Fruit fly (Drosophila melanogaster) whole organism, wandering third instar larva: ENCODE results near the gene CG10211.

Experiments
- CG32264 ChIP-seq: fragments of 200-800 bp; sonication (Bioruptor generic); optimal IDR thresholded peaks from 2 replicates; lab custom pipeline; 2016; ENCODE audit warnings: missing biosample characterization, missing genetic modification characterization
- CG9705 ChIP-seq: fragments of 200-800 bp; sonication (Bioruptor generic); optimal IDR thresholded peaks from 2 replicates; lab custom pipeline; 2018; ENCODE audit warnings: missing biosample characterization, mild to moderate bottlenecking, missing genetic modification characterization
- CrebA ChIP-seq: fragments of 200-800 bp; sonication (Bioruptor generic); optimal IDR thresholded peaks from 2 replicates; lab custom pipeline; 2016; ENCODE audit warnings: missing biosample characterization, mild to moderate bottlenecking, missing genetic modification characterization, borderline replicate concordance
- Dfd ChIP-seq: fragments of >200 bp; optimal IDR thresholded peaks from 2 replicates; lab custom pipeline; 2017; ENCODE audit warnings: missing biosample characterization, missing genetic modification characterization
- HLH106 ChIP-seq: fragments of 200-800 bp; optimal IDR thresholded peaks from 3 replicates; lab custom pipeline; 2019; ENCODE audit warnings: missing biosample characterization, mild to moderate bottlenecking, missing genetic modification characterization, moderate library complexity
- Hnf4 ChIP-seq: fragments of 200-800 bp; sonication (Bioruptor generic); optimal IDR thresholded peaks from 2 replicates; lab custom pipeline; 2016; ENCODE audit warnings: missing biosample characterization, mild to moderate bottlenecking, missing genetic modification characterization
- Hr78 ChIP-seq: fragments of >200 bp; optimal IDR thresholded peaks from 2 replicates; lab custom pipeline; 2017; ENCODE audit warnings: missing biosample characterization, missing genetic modification characterization
- Hr83 ChIP-seq: fragments of 200-300 bp; sonication (Bioruptor generic); optimal IDR thresholded peaks from 2 replicates; lab custom pipeline; 2016; ENCODE audit warnings: missing biosample characterization, mild to moderate bottlenecking, missing genetic modification characterization, moderate library complexity; ENCODE audit not compliant: poor library complexity, severe bottlenecking
- Jra ChIP-seq: sonication (Bioruptor generic); optimal IDR thresholded peaks from 2 replicates; lab custom pipeline; 2016; ENCODE audit warnings: missing biosample characterization, missing genetic modification characterization
- Mio ChIP-seq: sonication (Bioruptor generic); optimal IDR thresholded peaks from 2 replicates; lab custom pipeline; 2016; ENCODE audit warnings: missing biosample characterization, missing genetic modification characterization
- Myc ChIP-seq: fragments of >200 bp; optimal IDR thresholded peaks from 2 replicates; lab custom pipeline; 2017
- OdsH ChIP-seq: fragments of 200-800 bp; sonication (Bioruptor generic); optimal IDR thresholded peaks from 2 replicates; lab custom pipeline; 2016; ENCODE audit warnings: missing biosample characterization, mild to moderate bottlenecking, missing genetic modification characterization
- Rel ChIP-seq, 2 experiments: fragments of 200-800 bp; sonication (Bioruptor generic) in 1 of 2; optimal IDR thresholded peaks; 2 replicates in 1 of 2; 3 replicates in 1 of 2; lab custom pipeline; 2016 to 2019; ENCODE audit warnings: mild to moderate bottlenecking in 2 of 2, missing biosample characterization in 2 of 2, missing genetic modification characterization in 2 of 2, moderate library complexity in 1 of 2
- Sp1 ChIP-seq: fragments of 200-800 bp; sonication (Bioruptor generic); optimal IDR thresholded peaks from 3 replicates; lab custom pipeline; 2019; ENCODE audit warnings: missing biosample characterization, mild to moderate bottlenecking, missing genetic modification characterization, moderate library complexity
- Vsx2 ChIP-seq: fragments of 200-300, 225-300 bp; sonication (Bioruptor generic); optimal IDR thresholded peaks from 2 replicates; lab custom pipeline; 2018; ENCODE audit warnings: missing biosample characterization, missing genetic modification characterization; ENCODE audit not compliant: partially characterized antibody
- br ChIP-seq: fragments of 200-800 bp; sonication (Bioruptor generic); optimal IDR thresholded peaks from 2 replicates; lab custom pipeline; 2016; ENCODE audit warnings: missing biosample characterization, missing genetic modification characterization
- brk ChIP-seq: fragments of 200-800 bp; sonication (Bioruptor generic); optimal IDR thresholded peaks from 2 replicates; lab custom pipeline; 2016; ENCODE audit warnings: missing biosample characterization, mild to moderate bottlenecking, missing genetic modification characterization
- dl ChIP-seq, 2 experiments: fragments of 175-275, 200-275 bp in 1 of 2; fragments of 200-275 bp in 1 of 2; sonication (Bioruptor generic); optimal IDR thresholded peaks; lab custom pipeline; 2018; ENCODE audit warnings: mild to moderate bottlenecking in 2 of 2, missing biosample characterization in 2 of 2, missing genetic modification characterization in 2 of 2, moderate library complexity in 2 of 2; ENCODE audit not compliant: partially characterized antibody in 2 of 2, insufficient read depth in 1 of 2
- dmrt93B ChIP-seq: fragments of 200-800 bp; sonication (Bioruptor generic); optimal IDR thresholded peaks from 2 replicates; lab custom pipeline; 2018; ENCODE audit warnings: missing biosample characterization, mild to moderate bottlenecking, missing genetic modification characterization
- dsf ChIP-seq: sonication (Bioruptor generic); optimal IDR thresholded peaks from 2 replicates; lab custom pipeline; 2016; ENCODE audit warnings: missing biosample characterization, missing genetic modification characterization, borderline replicate concordance
- ey ChIP-seq: fragments of 200-800 bp; sonication (Bioruptor generic); optimal IDR thresholded peaks from 2 replicates; lab custom pipeline; 2016; ENCODE audit warnings: missing biosample characterization, missing genetic modification characterization
- foxo ChIP-seq, 2 experiments: fragments of 200-800 bp; sonication (Bioruptor generic); optimal IDR thresholded peaks; 2 replicates in 1 of 2; 3 replicates in 1 of 2; lab custom pipeline; 2016 to 2017; ENCODE audit warnings: missing biosample characterization in 2 of 2, missing genetic modification characterization in 2 of 2
- fru ChIP-seq: fragments of 200-800 bp; sonication (Bioruptor generic); optimal IDR thresholded peaks from 3 replicates; lab custom pipeline; 2016; ENCODE audit warnings: missing biosample characterization, mild to moderate bottlenecking, missing genetic modification characterization
- h ChIP-seq: fragments of 200-800 bp; sonication (Bioruptor generic); optimal IDR thresholded peaks from 3 replicates; lab custom pipeline; 2016; ENCODE audit warnings: missing biosample characterization, mild to moderate bottlenecking, missing genetic modification characterization
- jim ChIP-seq: fragments of 175-275, 200-325 bp; sonication (Bioruptor generic); optimal IDR thresholded peaks from 2 replicates; lab custom pipeline; 2016; ENCODE audit warnings: missing biosample characterization, mild to moderate bottlenecking, missing genetic modification characterization
- lola ChIP-seq: fragments of >200 bp; optimal IDR thresholded peaks from 2 replicates; lab custom pipeline; 2017; ENCODE audit warnings: missing biosample characterization, missing genetic modification characterization
- pan ChIP-seq: fragments of >200 bp; optimal IDR thresholded peaks from 2 replicates; lab custom pipeline; 2017
- psq ChIP-seq: fragments of 200-800 bp; sonication (Bioruptor generic); optimal IDR thresholded peaks from 3 replicates; lab custom pipeline; 2017; ENCODE audit warnings: missing biosample characterization, mild to moderate bottlenecking, missing genetic modification characterization, moderate library complexity
- rgr ChIP-seq: fragments of 200-800 bp; sonication (Bioruptor generic); optimal IDR thresholded peaks from 3 replicates; lab custom pipeline; 2016; ENCODE audit warnings: missing biosample characterization, mild to moderate bottlenecking, missing genetic modification characterization
- sage ChIP-seq: fragments of 200-800 bp; sonication (Bioruptor generic); optimal IDR thresholded peaks from 2 replicates; lab custom pipeline; 2016; ENCODE audit warnings: missing biosample characterization, mild to moderate bottlenecking, missing genetic modification characterization
- sv ChIP-seq: fragments of 200-800 bp; sonication (Bioruptor generic); optimal IDR thresholded peaks from 3 replicates; lab custom pipeline; 2016; ENCODE audit warnings: missing biosample characterization, missing genetic modification characterization
- tai ChIP-seq: sonication (Bioruptor generic); optimal IDR thresholded peaks from 2 replicates; lab custom pipeline; 2016; ENCODE audit warnings: missing biosample characterization, missing genetic modification characterization
- usp ChIP-seq: fragments of >200 bp; optimal IDR thresholded peaks from 2 replicates; lab custom pipeline; 2017; ENCODE audit warnings: missing biosample characterization, missing genetic modification characterization

Gene CG10211

DNA sequence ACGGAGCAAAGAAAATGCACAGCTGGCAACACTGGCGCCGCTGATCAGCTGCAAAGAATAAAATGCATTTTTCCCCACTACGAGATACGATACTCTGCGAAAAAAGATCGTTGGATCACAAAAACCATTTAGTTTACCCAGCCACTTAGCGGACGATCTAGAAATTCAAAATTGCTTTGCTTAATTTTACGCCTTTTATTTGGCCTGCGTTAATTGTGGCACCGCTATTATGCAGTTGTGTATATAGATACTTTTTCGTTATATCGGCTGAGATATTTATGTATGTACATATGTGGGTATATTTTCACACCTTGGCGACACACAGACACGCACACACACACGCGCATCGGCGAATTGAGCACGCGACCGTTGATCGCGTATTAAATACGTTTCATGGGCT, 45.3 kb downstream of the CG10211 start:
- TF ChIP-seq dsf (GFP tag; lab: Kevin White, UChicago) (no peak), lola (GFP tag; lab: Kevin White, UChicago) (peak; percentile 74)

DNA sequence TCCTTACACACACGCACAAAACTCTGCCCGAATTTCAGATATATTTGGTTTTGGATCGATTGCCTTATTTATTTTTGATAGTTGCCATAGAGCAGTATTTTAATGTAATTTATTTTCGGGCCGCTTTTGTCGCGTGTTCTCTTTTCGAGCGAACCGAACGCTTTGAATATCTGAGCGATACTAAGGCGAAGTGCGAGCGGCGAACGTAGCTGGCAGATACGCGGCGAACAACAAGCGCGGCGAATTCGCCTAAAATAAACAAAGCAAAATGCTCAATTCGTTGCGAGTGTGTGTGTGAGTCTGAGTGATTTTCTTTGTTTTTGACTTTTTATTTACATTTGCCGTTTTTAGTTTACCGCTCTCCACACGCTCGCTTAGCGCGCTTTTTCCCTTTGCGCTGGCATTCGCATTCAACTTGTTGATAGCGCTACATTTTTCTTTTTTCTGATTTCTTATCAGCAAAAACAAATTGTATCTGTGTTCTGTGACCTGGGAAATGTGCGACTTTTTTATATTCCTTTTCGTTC, 45.8 kb downstream of the CG10211 start:
- peak; percentile 39 for TF ChIP-seq OdsH (GFP tag; lab: Kevin White, UChicago)
- peak; percentile 56 for TF ChIP-seq Sp1 (GFP tag; lab: Kevin White, UChicago)
- no peak for TF ChIP-seq sv
- no peak for TF ChIP-seq pan (lab: Kevin White, UChicago)
- TF ChIP-seq dmrt93B (GFP tag; lab: Kevin White, UChicago), result no peak
- no peak for TF ChIP-seq dl (GFP tag; optimal IDR thresholded peaks at IDR 0.05; lab: Kevin White, UChicago; ENCODE audit: insufficient read depth in 1 of 2, partially characterized antibody in 2 of 2)
- TF ChIP-seq Dfd (GFP tag; lab: Kevin White, UChicago), result no peak
- TF ChIP-seq Hr83 (GFP tag; lab: Kevin White, UChicago), result peak; percentile 74
- TF ChIP-seq CrebA (GFP tag; lab: Kevin White, UChicago), result peak; percentile 44
- TF ChIP-seq fru (GFP tag; lab: Kevin White, UChicago), result no peak
- TF ChIP-seq tai (GFP tag; lab: Kevin White, UChicago), result no peak
- TF ChIP-seq rgr (GFP tag; lab: Kevin White, UChicago), result peak; percentile 30
- peak; percentile 30 for TF ChIP-seq sage
- no peak for TF ChIP-seq Vsx2
- TF ChIP-seq Hnf4 (GFP tag; lab: Kevin White, UChicago), result peak; percentile 45
- TF ChIP-seq foxo (GFP tag; optimal IDR thresholded peaks at IDR 0.05; lab: Kevin White, UChicago), result peak in 1 of 2 experiments; percentile 70
- no peak for TF ChIP-seq CG9705 (GFP tag; lab: Kevin White, UChicago)
- peak; percentile 78 for TF ChIP-seq h (GFP tag; lab: Kevin White, UChicago)
- peak; percentile 94 for TF ChIP-seq psq (GFP tag; lab: Kevin White, UChicago)
- TF ChIP-seq br, result peak; percentile 15
- TF ChIP-seq brk, result peak; percentile 1
- peak; percentile 41 for TF ChIP-seq Rel (GFP tag; optimal IDR thresholded peaks at IDR 0.05; lab: Kevin White, UChicago)
- peak; percentile 27 for TF ChIP-seq Rel (tag; optimal IDR thresholded peaks at IDR 0.05; lab: Kevin White, UChicago)

DNA sequence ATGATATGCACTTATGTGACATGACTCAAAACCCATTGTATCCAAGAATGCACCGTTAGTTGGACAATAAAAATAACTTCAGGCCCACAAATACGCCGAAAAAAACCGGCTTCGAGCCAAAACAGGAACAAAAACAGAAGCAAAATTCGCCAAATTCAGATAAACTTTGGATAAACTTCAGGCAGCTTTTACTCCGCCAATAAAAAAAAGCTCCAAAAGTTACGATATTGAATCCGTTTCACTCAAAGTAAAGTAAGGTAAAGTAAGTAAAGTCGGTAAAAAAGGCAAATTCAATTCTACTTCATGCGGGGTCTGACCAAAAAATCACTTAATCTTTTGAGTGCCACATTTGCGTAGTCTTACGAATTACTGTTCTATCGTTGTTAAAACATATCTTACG, 46.7 kb downstream of the CG10211 start:
- TF ChIP-seq sage, result peak; percentile 35
- TF ChIP-seq Jra, result no peak
- peak; percentile 0 for TF ChIP-seq brk
- no peak for TF ChIP-seq usp (GFP tag; lab: Kevin White, UChicago)
- no peak for TF ChIP-seq HLH106 (tag; lab: Kevin White, UChicago)
- no peak for TF ChIP-seq Mio
- no peak for TF ChIP-seq jim (GFP tag; lab: Kevin White, UChicago)
- peak in 1 of 2 experiments; percentile 27 for TF ChIP-seq foxo (GFP tag; optimal IDR thresholded peaks at IDR 0.05; lab: Kevin White, UChicago)
- TF ChIP-seq psq (GFP tag; lab: Kevin White, UChicago), result no peak

DNA sequence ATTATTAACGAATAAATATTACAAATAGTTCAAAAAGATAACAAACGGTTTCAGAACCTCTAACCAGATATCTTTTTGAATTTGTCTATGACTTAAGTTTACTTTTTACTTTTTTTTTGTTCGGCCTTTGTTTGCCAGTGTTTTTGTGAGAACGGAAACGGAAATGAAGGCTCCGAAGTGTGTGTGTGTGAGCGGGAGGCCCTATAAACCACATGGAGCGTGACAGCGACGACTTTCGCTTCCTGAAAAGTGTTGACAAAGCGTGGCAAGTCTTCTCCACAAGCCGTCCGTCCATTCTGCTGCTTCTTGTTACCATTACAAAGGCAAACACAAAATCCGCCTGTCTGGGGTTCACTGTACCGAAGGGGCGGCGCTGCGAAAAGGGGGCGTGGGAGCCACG, 47.1 kb downstream of the CG10211 start:
- TF ChIP-seq jim (GFP tag; lab: Kevin White, UChicago), result no peak
- no peak for TF ChIP-seq brk
- no peak for TF ChIP-seq Sp1 (GFP tag; lab: Kevin White, UChicago)
- no peak for TF ChIP-seq CG32264

dm6 chr2L:18566235-18567158, 49.2 kb downstream of the CG10211 start:
- peak in 1 of 2 experiments; percentile 26 for TF ChIP-seq foxo (GFP tag; optimal IDR thresholded peaks at IDR 0.05; lab: Kevin White, UChicago)
- no peak for TF ChIP-seq usp (GFP tag; lab: Kevin White, UChicago)
- TF ChIP-seq ey, result peak; percentile 18
- TF ChIP-seq dmrt93B (GFP tag; lab: Kevin White, UChicago), result no peak
- TF ChIP-seq jim (GFP tag; lab: Kevin White, UChicago), result no peak
- TF ChIP-seq fru (GFP tag; lab: Kevin White, UChicago), result peak; percentile 12
- TF ChIP-seq Rel (GFP tag; optimal IDR thresholded peaks at IDR 0.05; lab: Kevin White, UChicago), result no peak
- TF ChIP-seq Rel (tag; optimal IDR thresholded peaks at IDR 0.05; lab: Kevin White, UChicago), result peak; percentile 44
- peak; percentile 2 for TF ChIP-seq psq (GFP tag; lab: Kevin White, UChicago)
- TF ChIP-seq Hr78, result no peak
- no peak for TF ChIP-seq Hr83 (GFP tag; lab: Kevin White, UChicago)
- peak; percentile 6 for TF ChIP-seq HLH106 (tag; lab: Kevin White, UChicago)
- peak; percentile 6 for TF ChIP-seq rgr (GFP tag; lab: Kevin White, UChicago)
- no peak for TF ChIP-seq CrebA (GFP tag; lab: Kevin White, UChicago)
- no peak for TF ChIP-seq Dfd (GFP tag; lab: Kevin White, UChicago)
- no peak for TF ChIP-seq Myc (lab: Kevin White, UChicago)
- peak; percentile 48 for TF ChIP-seq h (GFP tag; lab: Kevin White, UChicago)
- TF ChIP-seq, all 38 proteins: peak for 8
